Fruit fly (Drosophila melanogaster) whole organism, embryonic: ENCODE results near the gene neur.

ENCODE experiments used
- Abd-B ChIP-seq: fragments of 200-800 bp; sonication (Bioruptor generic); optimal IDR thresholded peaks from 2 replicates; lab custom pipeline; 2018; ENCODE audit warnings: missing biosample characterization, mild to moderate bottlenecking, missing genetic modification characterization, moderate library complexity
- Adf1 ChIP-seq: fragments of 200-800 bp; sonication (Bioruptor generic); IDR thresholded peaks from 2 replicates; pipeline ENCODE4 v1.3.6; 2022; ENCODE audit warnings: missing biosample characterization, missing genetic modification characterization
- CG10979 ChIP-seq: fragments of 200-800 bp; sonication (Bioruptor generic); optimal IDR thresholded peaks from 2 replicates; lab custom pipeline; 2018; ENCODE audit warnings: missing biosample characterization, mild to moderate bottlenecking, missing genetic modification characterization, moderate library complexity
- CG11085 ChIP-seq: fragments of 200-800 bp; sonication (Bioruptor generic); IDR thresholded peaks from 2 replicates; pipeline ENCODE4 v1.3.6; 2022; ENCODE audit warnings: missing biosample characterization, missing genetic modification characterization
- CG11723 ChIP-seq: fragments of 200-800 bp; sonication (Bioruptor generic); optimal IDR thresholded peaks from 2 replicates; lab custom pipeline; 2017; ENCODE audit warnings: missing biosample characterization, mild to moderate bottlenecking, missing genetic modification characterization
- CG2678 ChIP-seq: fragments of 200-800 bp; sonication (Bioruptor generic); optimal IDR thresholded peaks from 3 replicates; lab custom pipeline; 2019; ENCODE audit warnings: missing biosample characterization, mild to moderate bottlenecking, missing genetic modification characterization, moderate library complexity
- CG30431 ChIP-seq: fragments of 200-800 bp; sonication (Bioruptor generic); optimal IDR thresholded peaks from 2 replicates; lab custom pipeline; 2017; ENCODE audit warnings: missing biosample characterization, missing genetic modification characterization
- CG34224 ChIP-seq: fragments of 200-800 bp; sonication (Bioruptor generic); IDR thresholded peaks from 3 replicates; pipeline ENCODE4 v1.3.6; 2022; ENCODE audit warnings: missing biosample characterization, missing genetic modification characterization; ENCODE audit not compliant: partially characterized antibody
- CG3995 ChIP-seq: fragments of 200-800 bp; sonication (Bioruptor generic); optimal IDR thresholded peaks from 3 replicates; lab custom pipeline; 2016; ENCODE audit warnings: missing biosample characterization, missing genetic modification characterization
- CG4328 ChIP-seq: fragments of 200-800 bp; sonication (Bioruptor generic); optimal IDR thresholded peaks from 3 replicates; lab custom pipeline; 2017; ENCODE audit warnings: missing biosample characterization, missing genetic modification reagents, missing genetic modification characterization
- CG4404 ChIP-seq: fragments of 200-800 bp; sonication (Bioruptor generic); IDR thresholded peaks from 2 replicates; pipeline ENCODE4 v1.3.6; 2022; ENCODE audit warnings: missing biosample characterization, missing genetic modification characterization
- CG4730 ChIP-seq: fragments of 200-800 bp; sonication (Bioruptor generic); IDR thresholded peaks from 2 replicates; pipeline ENCODE4 v1.3.6; 2022; ENCODE audit warnings: missing biosample characterization, missing genetic modification characterization
- CG5180 ChIP-seq: fragments of 200-800 bp; sonication (Bioruptor generic); optimal IDR thresholded peaks from 3 replicates; lab custom pipeline; 2017; ENCODE audit warnings: missing biosample characterization, missing genetic modification characterization, mild to moderate bottlenecking, moderate library complexity, missing genetic modification reagents
- CG7372 ChIP-seq: fragments of 200-800 bp; sonication (Bioruptor generic); IDR thresholded peaks from 2 replicates; pipeline ENCODE4 v1.3.6; 2022; ENCODE audit warnings: missing biosample characterization, missing genetic modification characterization
- CG8281 ChIP-seq: fragments of 200-800 bp; sonication (Bioruptor generic); optimal IDR thresholded peaks from 2 replicates; lab custom pipeline; 2018; ENCODE audit warnings: missing biosample characterization, mild to moderate bottlenecking, missing genetic modification characterization, moderate library complexity
- CG8944 ChIP-seq: fragments of 200-800 bp; sonication (Bioruptor generic); optimal IDR thresholded peaks from 3 replicates; lab custom pipeline; 2016; ENCODE audit warnings: missing biosample characterization, missing genetic modification characterization
- CG9797 ChIP-seq: fragments of 200-800 bp; sonication (Bioruptor generic); optimal IDR thresholded peaks from 3 replicates; lab custom pipeline; 2018; ENCODE audit warnings: missing biosample characterization, mild to moderate bottlenecking, missing genetic modification characterization
- CG9876 ChIP-seq: fragments of 200-800 bp; sonication (Bioruptor generic); optimal IDR thresholded peaks from 2 replicates; lab custom pipeline; 2016; ENCODE audit warnings: missing biosample characterization, missing genetic modification characterization
- Doc3 ChIP-seq: fragments of 200-800 bp; sonication (Bioruptor generic); IDR thresholded peaks from 3 replicates; pipeline ENCODE4 v1.3.6; 2022; ENCODE audit warnings: missing biosample characterization, missing genetic modification characterization; ENCODE audit not compliant: partially characterized antibody
- Hr78 ChIP-seq, 2 experiments: fragments of 200-800 bp in 1 of 2; fragments of >200 bp in 1 of 2; sonication (Bioruptor generic) in 1 of 2; optimal IDR thresholded peaks; 2 replicates each; lab custom pipeline; 2017 to 2019; ENCODE audit warnings: missing biosample characterization in 2 of 2, missing genetic modification characterization in 2 of 2, mild to moderate bottlenecking in 1 of 2, moderate library complexity in 1 of 2
- Hsf ChIP-seq: fragments of 200-800 bp; sonication (Bioruptor generic); optimal IDR thresholded peaks from 3 replicates; lab custom pipeline; 2016; ENCODE audit warnings: missing biosample characterization, missing genetic modification characterization
- Myb ChIP-seq: fragments of 200-800 bp; sonication (Bioruptor generic); optimal IDR thresholded peaks from 2 replicates; lab custom pipeline; 2016; ENCODE audit warnings: missing biosample characterization, missing genetic modification characterization
- Neu2 ChIP-seq: fragments of 200-800 bp; sonication (Bioruptor generic); optimal IDR thresholded peaks from 3 replicates; lab custom pipeline; 2016; ENCODE audit warnings: missing biosample characterization, missing genetic modification characterization, borderline replicate concordance
- NfI ChIP-seq: fragments of 200-800 bp; sonication (Bioruptor generic); optimal IDR thresholded peaks from 3 replicates; lab custom pipeline; 2018; ENCODE audit warnings: missing biosample characterization, mild to moderate bottlenecking, missing genetic modification characterization, moderate library complexity
- Ravus ChIP-seq: fragments of 200-800 bp; sonication (Bioruptor generic); IDR thresholded peaks from 2 replicates; pipeline ENCODE4 v1.3.6; 2022; ENCODE audit warnings: missing biosample characterization, missing genetic modification characterization
- Sox100B ChIP-seq: fragments of 200-800 bp; sonication (Bioruptor generic); optimal IDR thresholded peaks from 3 replicates; lab custom pipeline; 2018; ENCODE audit warnings: missing biosample characterization, mild to moderate bottlenecking, missing genetic modification characterization
- Sox102F ChIP-seq: fragments of 200-800 bp; sonication (Bioruptor generic); optimal IDR thresholded peaks from 2 replicates; lab custom pipeline; 2018; ENCODE audit warnings: missing biosample characterization, mild to moderate bottlenecking, missing genetic modification characterization, moderate library complexity
- YL-1 ChIP-seq: fragments of 200-800 bp; sonication (Bioruptor generic); optimal IDR thresholded peaks from 3 replicates; lab custom pipeline; 2017; ENCODE audit warnings: missing biosample characterization, mild to moderate bottlenecking, missing genetic modification characterization
- abd-A ChIP-seq: fragments of 200-800 bp; sonication (Bioruptor generic); optimal IDR thresholded peaks from 3 replicates; lab custom pipeline; 2019; ENCODE audit warnings: missing biosample characterization, mild to moderate bottlenecking, missing genetic modification characterization, moderate library complexity
- al ChIP-seq: fragments of 200-800 bp; sonication (Bioruptor generic); IDR thresholded peaks from 2 replicates; pipeline ENCODE4 v1.3.6; 2022; ENCODE audit warnings: missing biosample characterization, missing genetic modification characterization
- ci ChIP-seq: fragments of 200-800 bp; sonication (Bioruptor generic); IDR thresholded peaks from 3 replicates; pipeline ENCODE4 v1.3.6; 2022; ENCODE audit warnings: missing biosample characterization, missing genetic modification characterization
- crc ChIP-seq: fragments of 200-800 bp; sonication (Bioruptor generic); optimal IDR thresholded peaks from 2 replicates; lab custom pipeline; 2016; ENCODE audit warnings: missing biosample characterization, missing genetic modification characterization
- dmrt11E ChIP-seq: fragments of 200-800 bp; sonication (Bioruptor generic); optimal IDR thresholded peaks from 3 replicates; lab custom pipeline; 2018; ENCODE audit warnings: missing biosample characterization, mild to moderate bottlenecking, missing genetic modification characterization, moderate library complexity
- dpn ChIP-seq, 2 experiments: fragments of 200-800 bp; sonication (Bioruptor generic); optimal IDR thresholded peaks; 3 replicates each; lab custom pipeline; 2016; ENCODE audit warnings: missing biosample characterization in 2 of 2, missing genetic modification characterization in 2 of 2
- exex ChIP-seq: fragments of 200-800 bp; sonication (Bioruptor generic); optimal IDR thresholded peaks from 4 replicates; lab custom pipeline; 2018; ENCODE audit warnings: missing biosample characterization, mild to moderate bottlenecking, missing genetic modification characterization, moderate library complexity
- eyg ChIP-seq: fragments of 200-800 bp; sonication (Bioruptor generic); optimal IDR thresholded peaks from 3 replicates; lab custom pipeline; 2016; ENCODE audit warnings: missing biosample characterization, missing genetic modification characterization
- gfzf ChIP-seq: fragments of 200-800 bp; sonication (Bioruptor generic); optimal IDR thresholded peaks from 2 replicates; lab custom pipeline; 2016; ENCODE audit warnings: missing biosample characterization, mild to moderate bottlenecking, missing genetic modification characterization, moderate library complexity
- her ChIP-seq: fragments of 200-800 bp; sonication (Bioruptor generic); optimal IDR thresholded peaks from 2 replicates; lab custom pipeline; 2016; ENCODE audit warnings: missing biosample characterization, missing genetic modification characterization
- knrl ChIP-seq: fragments of 200-800 bp; sonication (Bioruptor generic); IDR thresholded peaks from 3 replicates; pipeline ENCODE4 v1.3.6; 2022; ENCODE audit warnings: missing biosample characterization, missing genetic modification characterization; ENCODE audit not compliant: partially characterized antibody
- lola ChIP-seq, 3 experiments: fragments of >200 bp in 2 of 3; fragments of 200-800 bp in 1 of 3; sonication (Bioruptor generic) in 1 of 3; optimal IDR thresholded peaks; 2 replicates each; lab custom pipeline; 2017 to 2019; ENCODE audit warnings: missing biosample characterization in 3 of 3, missing genetic modification characterization in 3 of 3, mild to moderate bottlenecking in 1 of 3, moderate library complexity in 1 of 3
- nau ChIP-seq: fragments of 200-800 bp; sonication (Bioruptor generic); optimal IDR thresholded peaks from 3 replicates; lab custom pipeline; 2017; ENCODE audit warnings: missing biosample characterization, mild to moderate bottlenecking, missing genetic modification characterization, missing genetic modification reagents
- otp ChIP-seq: fragments of 200-800 bp; sonication (Bioruptor generic); IDR thresholded peaks from 3 replicates; pipeline ENCODE4, ENCODE4 v1.3.6; 2022; ENCODE audit warnings: missing biosample characterization, missing genetic modification characterization
- run ChIP-seq: fragments of 200-800 bp; sonication (Bioruptor generic); optimal IDR thresholded peaks from 3 replicates; lab custom pipeline; 2018; ENCODE audit warnings: missing biosample characterization, mild to moderate bottlenecking, missing genetic modification characterization
- schlank ChIP-seq: fragments of 200-800 bp; sonication (Bioruptor generic); optimal IDR thresholded peaks from 2 replicates; lab custom pipeline; 2018; ENCODE audit warnings: missing biosample characterization, mild to moderate bottlenecking, missing genetic modification characterization
- slbo ChIP-seq: fragments of 200-800 bp; sonication (Bioruptor generic); IDR thresholded peaks from 2 replicates; pipeline ENCODE4 v1.3.6; 2022; ENCODE audit warnings: missing biosample characterization, missing genetic modification characterization
- ssp ChIP-seq: fragments of 200-800 bp; sonication (Bioruptor generic); IDR thresholded peaks from 2 replicates; pipeline ENCODE4 v1.3.6; 2022; ENCODE audit warnings: missing biosample characterization, missing genetic modification characterization
- twi ChIP-seq: fragments of 200-800 bp; optimal IDR thresholded peaks from 2 replicates; lab custom pipeline; 2019; ENCODE audit warnings: missing biosample characterization, mild to moderate bottlenecking, missing genetic modification characterization, moderate library complexity

neur gene

dm6 chr3R:9039448-9039847, at the start of gene neur (continued):
- TF ChIP-seq CG34224 (GFP tag; lab: Robert Waterston, UW) = peak; percentile 59
- no peak for TF ChIP-seq CG9876 (GFP tag; lab: Kevin White, UChicago)
- no peak for TF ChIP-seq abd-A (tag; lab: Kevin White, UChicago)
- TF ChIP-seq run (tag; lab: Kevin White, UChicago) = no peak
- TF ChIP-seq CG8944 (GFP tag; lab: Kevin White, UChicago) = no peak
- TF ChIP-seq nau (GFP tag; lab: Kevin White, UChicago) = no peak
- no peak for TF ChIP-seq otp (GFP tag; lab: Robert Waterston, UW)
- peak; percentile 6 for TF ChIP-seq Myb (GFP tag; lab: Kevin White, UChicago)
- no peak for TF ChIP-seq Ravus
- TF ChIP-seq knrl = peak; percentile 82
- TF ChIP-seq Neu2 (GFP tag; lab: Kevin White, UChicago) = no peak
- TF ChIP-seq CG11723 (GFP tag; lab: Kevin White, UChicago) = no peak
- peak; percentile 39; the same call in 1 of the 2 replicates for TF ChIP-seq slbo (GFP tag; lab: Robert Waterston, UW)
- TF ChIP-seq CG4404 (GFP tag; lab: Robert Waterston, UW) = no peak
- peak; percentile 58 for TF ChIP-seq YL-1 (GFP tag; lab: Kevin White, UChicago)
- TF ChIP-seq CG4730 = no peak
- no peak for TF ChIP-seq Hr78 (GFP tag; optimal IDR thresholded peaks at IDR 0.05; lab: Kevin White, UChicago)
- no peak for TF ChIP-seq eyg (GFP tag; lab: Kevin White, UChicago)
- TF ChIP-seq CG30431 (GFP tag; lab: Kevin White, UChicago) = no peak
- peak; percentile 40 for TF ChIP-seq NfI
- TF ChIP-seq Doc3 (GFP tag; lab: Robert Waterston, UW) = peak; percentile 59
- TF ChIP-seq Sox102F = no peak
- peak; percentile 99 for TF ChIP-seq CG3995 (GFP tag; lab: Kevin White, UChicago)
- TF ChIP-seq CG2678 (tag; lab: Kevin White, UChicago) = no peak
- TF ChIP-seq CG10979 (tag; lab: Kevin White, UChicago) = no peak
- TF ChIP-seq CG5180 (GFP tag; lab: Kevin White, UChicago) = no peak
- peak; percentile 22 for TF ChIP-seq dmrt11E (tag; lab: Kevin White, UChicago)
- peak; percentile 14 to 29 for TF ChIP-seq dpn (GFP tag; optimal IDR thresholded peaks at IDR 0.05; lab: Kevin White, UChicago)
- peak; percentile 46; the same call in 1 of the 3 replicates for TF ChIP-seq ci
- TF ChIP-seq Hsf (GFP tag; lab: Kevin White, UChicago) = peak; percentile 53
- TF ChIP-seq ssp (GFP tag; lab: Robert Waterston, UW) = peak; percentile 46
- no peak for TF ChIP-seq her
- no peak for TF ChIP-seq CG11085 (GFP tag; lab: Robert Waterston, UW)
- no peak for TF ChIP-seq al (GFP tag; lab: Robert Waterston, UW)
- TF ChIP-seq schlank (tag; lab: Kevin White, UChicago) = no peak
- no peak for TF ChIP-seq Adf1 (GFP tag; lab: Robert Waterston, UW)
- peak; percentile 8 for TF ChIP-seq Sox100B (GFP tag; lab: Kevin White, UChicago)
- TF ChIP-seq exex = no peak
- TF ChIP-seq lola (GFP tag; optimal IDR thresholded peaks at IDR 0.05; lab: Kevin White, UChicago) = peak in 1 of 3 experiments; percentile 23
- no peak for TF ChIP-seq CG7372 (GFP tag; lab: Robert Waterston, UW)
- no peak for TF ChIP-seq CG8281 (tag; lab: Kevin White, UChicago)
- TF ChIP-seq CG9797 (GFP tag; lab: Kevin White, UChicago) = peak; percentile 88
- TF ChIP-seq twi (tag; lab: Kevin White, UChicago) = peak; percentile 28
- TF ChIP-seq Abd-B = peak; percentile 27
- peak; percentile 91 for TF ChIP-seq gfzf (GFP tag; lab: Kevin White, UChicago)
- TF ChIP-seq CG4328 (GFP tag; lab: Kevin White, UChicago) = peak; percentile 15
- TF ChIP-seq crc (GFP tag; lab: Kevin White, UChicago) = no peak
